Worm (Caenorhabditis elegans): ENCODE data around the gene flwr-1.

flwr-1 gene

ce11 chrX:15006847-15007358 is 36.8 kb upstream of the flwr-1 start, which contains the start of gene ergi-2:
TSS of gene ergi-2 (minus strand) at chrX:15007308.
- peak; percentile 5 for TF ChIP-seq dpl-1 (GFP tag; optimal IDR thresholded peaks at IDR 0.05)
- no peak for TF ChIP-seq tag-97 (GFP tag; IDR thresholded peaks at IDR 0.05)
- TF ChIP-seq Y105C5A.15 (GFP tag; IDR thresholded peaks at IDR 0.05), result no peak
- no peak for TF ChIP-seq zag-1 (tag; optimal IDR thresholded peaks at IDR 0.05)
- TF ChIP-seq mep-1 (tag; optimal IDR thresholded peaks at IDR 0.05), result peak; percentile 22
- peak; percentile 12 for TF ChIP-seq nhr-6 (tag; optimal IDR thresholded peaks at IDR 0.05)
- peak; percentile 19 for TF ChIP-seq hlh-30 (tag; optimal IDR thresholded peaks at IDR 0.05; ENCODE audit: insufficient read depth)
- peak; percentile 1 for TF ChIP-seq dve-1 (tag; optimal IDR thresholded peaks at IDR 0.05; ENCODE audit: insufficient read depth)
- TF ChIP-seq hlh-11 (tag; optimal IDR thresholded peaks at IDR 0.05), result peak; percentile 23
- peak; percentile 57 for TF ChIP-seq mes-2 (tag; optimal IDR thresholded peaks at IDR 0.05; ENCODE audit: poor library complexity, severe bottlenecking)
- TF ChIP-seq hmg-1.1 (GFP tag; IDR thresholded peaks at IDR 0.05), result peak; percentile 40; the same call in 1 of the 2 replicates
- TF ChIP-seq lsy-2 (tag; optimal IDR thresholded peaks at IDR 0.05), result peak in 1 of 2 experiments; percentile 22

DNA sequence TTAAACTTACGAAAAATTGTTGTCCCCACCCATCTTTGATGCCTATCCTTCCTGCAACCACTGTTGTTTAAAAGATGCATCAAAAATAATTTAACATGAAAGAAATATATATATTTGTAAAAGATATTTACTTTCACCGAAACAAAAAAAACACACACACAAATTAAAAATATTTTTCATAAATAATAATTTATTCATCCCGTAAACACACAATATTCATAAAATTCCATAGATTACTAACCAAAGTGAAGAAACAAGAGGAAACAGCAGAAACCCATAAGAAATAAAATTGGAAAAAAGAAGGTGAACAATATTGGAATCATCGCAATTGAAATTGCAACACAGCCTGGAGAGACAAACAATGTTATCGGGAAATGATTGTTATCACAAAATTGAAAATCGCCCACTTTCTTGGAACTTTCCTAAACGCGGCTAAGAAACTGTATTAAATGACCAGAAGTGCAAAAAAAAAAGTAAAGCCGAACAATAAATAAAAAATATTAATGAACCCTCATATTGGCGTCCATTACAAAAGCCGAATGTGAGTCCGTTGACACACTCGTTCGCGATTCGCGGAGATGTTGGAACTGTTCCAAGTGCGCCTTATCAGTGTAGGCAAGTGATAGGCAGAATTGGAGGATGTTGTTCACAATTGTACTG is 34.0 kb upstream of the flwr-1 start, which contains the start of gene slc-25A18.1:
Gene slc-25A18.1, minus strand, starts transcription at position 51 of the 660 bp plus-strand sequence.
- no peak for TF ChIP-seq Y105C5A.15 (GFP tag; IDR thresholded peaks at IDR 0.05)
- TF ChIP-seq dmd-6 (GFP tag; IDR thresholded peaks at IDR 0.05), result peak; percentile 17; the same call in 1 of the 2 replicates
- peak; percentile 58 for TF ChIP-seq pqm-1 (tag; optimal IDR thresholded peaks at IDR 0.05)

ce11 chrX:14999101-14999500 is 29.0 kb upstream of the flwr-1 start, which contains the start of gene cutl-3:
TSS of gene cutl-3 (minus strand) at chrX:14999201.
- TF ChIP-seq egl-27 (tag; optimal IDR thresholded peaks at IDR 0.05), result no peak
- no peak for TF ChIP-seq T20F7.1 (GFP tag; optimal IDR thresholded peaks at IDR 0.05)
- TF ChIP-seq dpl-1 (GFP tag; optimal IDR thresholded peaks at IDR 0.05), result no peak
- TF ChIP-seq daf-19 (GFP tag; conservative IDR thresholded peaks at IDR 0.05), result no peak
- TF ChIP-seq aha-1 (tag), result no peak
- no peak for TF ChIP-seq F49E8.2 (tag; optimal IDR thresholded peaks at IDR 0.05; ENCODE audit: borderline replicate concordance)
- TF ChIP-seq mxl-3 (GFP tag; optimal IDR thresholded peaks at IDR 0.05), result no peak
- TF ChIP-seq zip-2 (tag; optimal IDR thresholded peaks at IDR 0.05), result no peak
- TF ChIP-seq madf-9 (GFP tag; conservative IDR thresholded peaks at IDR 0.05), result no peak
- TF ChIP-seq dve-1 (tag; optimal IDR thresholded peaks at IDR 0.05; ENCODE audit: insufficient read depth), result no peak
- TF ChIP-seq F37D6.2 (tag; optimal IDR thresholded peaks at IDR 0.05), result no peak
- no peak for TF ChIP-seq ztf-7 (tag; optimal IDR thresholded peaks at IDR 0.05)
- TF ChIP-seq Y5F2A.4 (GFP tag; optimal IDR thresholded peaks at IDR 0.05), result no peak
- no peak for TF ChIP-seq jun-1 (tag; optimal IDR thresholded peaks at IDR 0.05)
- TF ChIP-seq mes-2 (tag; optimal IDR thresholded peaks at IDR 0.05; ENCODE audit: poor library complexity, severe bottlenecking), result no peak
- TF ChIP-seq lin-15B (tag; optimal IDR thresholded peaks at IDR 0.05), result no peak
- no peak for TF ChIP-seq nhr-6 (tag; optimal IDR thresholded peaks at IDR 0.05)
- no peak for TF ChIP-seq madf-5 (GFP tag; IDR thresholded peaks at IDR 0.05)

- TF ChIP-seq egl-27 (tag; optimal IDR thresholded peaks at IDR 0.05) (no peak), tag-97 (GFP tag; IDR thresholded peaks at IDR 0.05) (no peak), fkh-10 (GFP tag; optimal IDR thresholded peaks at IDR 0.05) (peak; percentile 6), ceh-62 (tag; optimal IDR thresholded peaks at IDR 0.05) (no peak), nhr-41 (GFP tag; IDR thresholded peaks at IDR 0.05) (no peak), nhr-76 (tag; optimal IDR thresholded peaks at IDR 0.05) (no peak)
Observed at ce11 chrX:14993744-14994143, 23.7 kb upstream of the flwr-1 start.

DNA sequence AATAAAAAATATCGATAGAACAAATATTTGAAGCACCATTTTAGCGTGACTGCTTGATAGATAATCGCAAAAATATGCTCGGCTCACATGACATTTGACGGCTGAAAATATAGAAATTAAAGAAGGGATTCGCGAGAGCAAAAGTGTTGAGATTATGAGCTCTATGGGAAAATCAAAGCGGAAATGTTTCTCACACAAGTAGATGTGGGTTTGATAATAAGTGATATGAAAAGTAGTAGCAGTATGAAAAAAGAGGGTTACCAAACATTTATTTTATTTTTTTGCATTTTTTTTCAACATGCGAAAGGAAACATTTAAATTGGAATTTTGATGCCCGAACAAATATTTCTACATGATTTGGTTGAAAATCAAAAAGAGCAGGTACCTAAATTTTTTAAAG is 21.2 kb upstream of the flwr-1 start, which contains the start of gene iglr-1:
Gene iglr-1, minus strand, starts transcription at position 101 of the 400 bp plus-strand sequence.
- TF ChIP-seq hlh-11 (tag; optimal IDR thresholded peaks at IDR 0.05) (no peak), Y75B8A.6 (GFP tag; IDR thresholded peaks at IDR 0.05) (no peak), dmd-6 (GFP tag; IDR thresholded peaks at IDR 0.05) (no peak), zip-11 (GFP tag; IDR thresholded peaks at IDR 0.05) (no peak), dmd-8 (GFP tag; IDR thresholded peaks at IDR 0.05) (no peak), fos-1 (tag; optimal IDR thresholded peaks at IDR 0.05) (no peak), mxl-2 (GFP tag; conservative IDR thresholded peaks at IDR 0.05) (no peak), mxl-3 (GFP tag; optimal IDR thresholded peaks at IDR 0.05) (no peak), ceh-62 (tag; optimal IDR thresholded peaks at IDR 0.05) (no peak), jun-1 (tag; optimal IDR thresholded peaks at IDR 0.05) (no peak), aly-2 (tag; optimal IDR thresholded peaks at IDR 0.05) (no peak), lin-1 (GFP tag; IDR thresholded peaks at IDR 0.05) (no peak), snpc-1.2 (GFP tag; IDR thresholded peaks at IDR 0.05) (no peak), ceh-28 (tag; optimal IDR thresholded peaks at IDR 0.05) (no peak), F10B5.3 (tag; optimal IDR thresholded peaks at IDR 0.05) (no peak), mdt-29 (GFP tag; IDR thresholded peaks at IDR 0.05) (no peak), lsy-2 (tag; optimal IDR thresholded peaks at IDR 0.05) (no peak)
